Fruit fly (Drosophila melanogaster) whole organism, wandering third instar larva: ENCODE data around the gene CG14273.

Experiments used
- CG9705 ChIP-seq: fragments of 200-800 bp; sonication (Bioruptor generic); optimal IDR thresholded peaks from 2 replicates; lab custom pipeline; 2018; ENCODE audit warnings: missing biosample characterization, mild to moderate bottlenecking, missing genetic modification characterization
- dmrt93B ChIP-seq: fragments of 200-800 bp; sonication (Bioruptor generic); optimal IDR thresholded peaks from 2 replicates; lab custom pipeline; 2018; ENCODE audit warnings: missing biosample characterization, mild to moderate bottlenecking, missing genetic modification characterization

DNA sequence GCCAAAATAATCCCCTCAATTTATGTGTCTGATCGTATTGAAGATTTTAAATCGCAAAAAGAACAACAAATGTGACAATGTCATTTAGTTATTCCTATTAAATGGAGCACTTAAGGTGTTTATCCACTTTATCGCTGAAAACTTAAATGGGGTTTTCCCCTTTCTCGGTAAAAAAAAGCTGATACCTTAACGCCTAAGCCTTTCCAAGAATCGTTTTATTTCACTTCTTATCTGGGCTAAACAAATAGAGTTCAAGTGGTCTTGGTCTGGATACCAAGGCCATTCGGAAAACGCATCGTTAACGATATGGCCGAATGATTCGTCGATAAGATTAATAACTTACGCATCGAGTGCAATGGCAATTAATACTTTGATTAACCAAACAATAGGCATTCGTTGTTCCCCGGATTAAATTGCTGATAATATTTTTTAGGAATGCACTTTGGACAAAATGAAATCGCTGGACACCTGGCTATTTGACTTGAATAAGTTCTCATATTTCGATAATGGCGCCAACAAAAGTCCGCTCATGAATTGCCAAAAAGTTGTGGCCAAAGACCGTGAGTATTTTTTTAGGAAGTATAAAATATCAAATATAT is 2.6 kb upstream of the CG14273 start:
- TF ChIP-seq dmrt93B (GFP tag; lab: Kevin White, UChicago) (no peak), CG9705 (GFP tag; lab: Kevin White, UChicago) (no peak)
